Fruit fly (Drosophila melanogaster) whole organism, embryonic: ENCODE results near the gene CG31883.

ENCODE experiments used
- ATbp ChIP-seq: fragments of 200-800 bp; sonication (Bioruptor generic); optimal IDR thresholded peaks from 2 replicates; lab custom pipeline; 2017; ENCODE audit warnings: missing biosample characterization, mild to moderate bottlenecking, missing genetic modification characterization, missing genetic modification reagents
- Ada2b ChIP-seq: fragments of 200-800 bp; sonication (Bioruptor generic); IDR thresholded peaks from 2 replicates; pipeline ENCODE4 v1.3.6; 2022; ENCODE audit warnings: missing biosample characterization, missing genetic modification characterization
- Antp ChIP-seq: fragments of 200-800 bp; sonication (Bioruptor generic); optimal IDR thresholded peaks from 3 replicates; lab custom pipeline; 2016; ENCODE audit warnings: missing biosample characterization, missing genetic modification characterization
- Bdp1 ChIP-seq: fragments of 200-800 bp; sonication (Bioruptor generic); optimal IDR thresholded peaks from 3 replicates; lab custom pipeline; 2016; ENCODE audit warnings: missing biosample characterization, missing genetic modification characterization
- CG10431 ChIP-seq: fragments of 200-800 bp; sonication (Bioruptor generic); optimal IDR thresholded peaks from 3 replicates; lab custom pipeline; 2018; ENCODE audit warnings: missing biosample characterization, mild to moderate bottlenecking, missing genetic modification characterization
- CG10959 ChIP-seq: fragments of 200-800 bp; sonication (Bioruptor generic); IDR thresholded peaks from 2 replicates; pipeline ENCODE4 v1.3.6; 2022; ENCODE audit warnings: missing biosample characterization, missing genetic modification characterization
- CG12155 ChIP-seq: fragments of 200-800 bp; sonication (Bioruptor generic); optimal IDR thresholded peaks from 3 replicates; lab custom pipeline; 2016; ENCODE audit warnings: missing biosample characterization, missing genetic modification characterization
- CG13424 ChIP-seq: fragments of 200-800 bp; sonication (Bioruptor generic); optimal IDR thresholded peaks from 2 replicates; lab custom pipeline; 2019; ENCODE audit warnings: missing biosample characterization, mild to moderate bottlenecking, missing genetic modification characterization, moderate library complexity
- CG14860 ChIP-seq: fragments of 200-800 bp; sonication (Bioruptor generic); IDR thresholded peaks from 3 replicates; pipeline ENCODE4 v1.3.6; 2022; ENCODE audit warnings: missing biosample characterization, missing genetic modification characterization; ENCODE audit not compliant: partially characterized antibody
- CG17612 ChIP-seq: fragments of 200-800 bp; sonication (Bioruptor generic); IDR thresholded peaks from 2 replicates; pipeline ENCODE4 v1.3.6; 2022; ENCODE audit warnings: missing biosample characterization, missing genetic modification characterization
- CG18262 ChIP-seq: fragments of 200-800 bp; optimal IDR thresholded peaks from 3 replicates; lab custom pipeline; 2019; ENCODE audit warnings: missing biosample characterization, mild to moderate bottlenecking, missing genetic modification characterization, moderate library complexity
- CG32772 ChIP-seq: fragments of 200-800 bp; sonication (Bioruptor generic); IDR thresholded peaks from 2 replicates; pipeline ENCODE4 v1.3.6; 2022; ENCODE audit warnings: missing biosample characterization, missing genetic modification characterization
- CG42726 ChIP-seq: fragments of 200-800 bp; sonication (Bioruptor generic); IDR thresholded peaks from 2 replicates; pipeline ENCODE4 v1.3.6; 2022; ENCODE audit warnings: missing biosample characterization, missing genetic modification characterization; ENCODE audit not compliant: partially characterized antibody
- CG5953 ChIP-seq: fragments of 200-800 bp; sonication (Bioruptor generic); IDR thresholded peaks from 2 replicates; pipeline ENCODE4 v1.3.6; 2022; ENCODE audit warnings: missing biosample characterization, missing genetic modification characterization
- CG6175 ChIP-seq: fragments of 200-800 bp; sonication (Bioruptor generic); IDR thresholded peaks from 3 replicates; pipeline ENCODE4 v1.3.6; 2022; ENCODE audit warnings: missing biosample characterization, missing genetic modification characterization
- CG6791 ChIP-seq: fragments of 200-800 bp; sonication (Bioruptor generic); IDR thresholded peaks from 3 replicates; pipeline ENCODE4 v1.3.6; 2022; ENCODE audit warnings: missing biosample characterization, missing genetic modification characterization; ENCODE audit not compliant: partially characterized antibody
- CG7928 ChIP-seq: fragments of 200-800 bp; sonication (Bioruptor generic); optimal IDR thresholded peaks from 2 replicates; lab custom pipeline; 2017; ENCODE audit warnings: missing biosample characterization, mild to moderate bottlenecking, missing genetic modification characterization
- CG7963 ChIP-seq: fragments of 200-800 bp; sonication (Bioruptor generic); IDR thresholded peaks from 3 replicates; pipeline ENCODE4 v1.3.6; 2022; ENCODE audit warnings: missing biosample characterization, missing genetic modification characterization; ENCODE audit not compliant: partially characterized antibody
- CG9437 ChIP-seq: fragments of 200-800 bp; sonication (Bioruptor generic); optimal IDR thresholded peaks from 2 replicates; lab custom pipeline; 2018; ENCODE audit warnings: missing biosample characterization, mild to moderate bottlenecking, missing genetic modification characterization
- Doc3 ChIP-seq: fragments of 200-800 bp; sonication (Bioruptor generic); IDR thresholded peaks from 3 replicates; pipeline ENCODE4 v1.3.6; 2022; ENCODE audit warnings: missing biosample characterization, missing genetic modification characterization; ENCODE audit not compliant: partially characterized antibody
- Dref ChIP-seq: fragments of 200-800 bp; sonication (Bioruptor generic); IDR thresholded peaks from 2 replicates; pipeline ENCODE4 v1.3.6; 2022; ENCODE audit warnings: missing biosample characterization, missing genetic modification characterization
- Elba2 ChIP-seq: fragments of 200-800 bp; sonication (Bioruptor generic); optimal IDR thresholded peaks from 3 replicates; lab custom pipeline; 2016; ENCODE audit warnings: missing biosample characterization, missing genetic modification characterization
- Ets97D ChIP-seq: fragments of 200-800 bp; sonication (Bioruptor generic); optimal IDR thresholded peaks from 3 replicates; lab custom pipeline; 2016; ENCODE audit warnings: missing biosample characterization, missing genetic modification characterization
- HLHmδ ChIP-seq: fragments of 200-800 bp; sonication (Bioruptor generic); optimal IDR thresholded peaks from 2 replicates; lab custom pipeline; 2018; ENCODE audit warnings: missing biosample characterization, mild to moderate bottlenecking, missing genetic modification characterization, moderate library complexity
- Hr78 ChIP-seq, 2 experiments: fragments of 200-800 bp in 1 of 2; fragments of >200 bp in 1 of 2; sonication (Bioruptor generic) in 1 of 2; optimal IDR thresholded peaks; 2 replicates each; lab custom pipeline; 2017 to 2019; ENCODE audit warnings: missing biosample characterization in 2 of 2, missing genetic modification characterization in 2 of 2, mild to moderate bottlenecking in 1 of 2, moderate library complexity in 1 of 2
- Kr ChIP-seq: fragments of 200-800 bp; sonication (Bioruptor generic); optimal IDR thresholded peaks from 2 replicates; lab custom pipeline; 2017; ENCODE audit warnings: missing biosample characterization, mild to moderate bottlenecking, missing genetic modification characterization
- Lhr ChIP-seq: fragments of 200-800 bp; sonication (Bioruptor generic); optimal IDR thresholded peaks from 3 replicates; lab custom pipeline; 2017; ENCODE audit warnings: mild to moderate bottlenecking, missing biosample characterization, missing genetic modification reagents, missing genetic modification characterization
- MTF-1 ChIP-seq: fragments of 200-800 bp; sonication (Bioruptor generic); optimal IDR thresholded peaks from 2 replicates; lab custom pipeline; 2018; ENCODE audit warnings: missing biosample characterization, mild to moderate bottlenecking, missing genetic modification characterization, borderline replicate concordance
- Neu2 ChIP-seq: fragments of 200-800 bp; sonication (Bioruptor generic); optimal IDR thresholded peaks from 3 replicates; lab custom pipeline; 2016; ENCODE audit warnings: missing biosample characterization, missing genetic modification characterization, borderline replicate concordance
- Ptx1 ChIP-seq: fragments of 200-800 bp; sonication (Bioruptor generic); IDR thresholded peaks from 2 replicates; pipeline ENCODE4 v1.3.6; 2022; ENCODE audit warnings: missing biosample characterization, missing genetic modification characterization
- Side ChIP-seq: fragments of 200-800 bp; sonication (Bioruptor generic); optimal IDR thresholded peaks from 2 replicates; lab custom pipeline; 2016; ENCODE audit warnings: missing biosample characterization, missing genetic modification characterization
- Sry-β ChIP-seq: fragments of 200-800 bp; sonication (Bioruptor generic); optimal IDR thresholded peaks from 2 replicates; lab custom pipeline; 2018; ENCODE audit warnings: missing biosample characterization, mild to moderate bottlenecking, missing genetic modification characterization, moderate library complexity
- ase ChIP-seq: fragments of 200-800 bp; sonication (Bioruptor generic); IDR thresholded peaks from 3 replicates; pipeline ENCODE4 v1.3.6; 2022; ENCODE audit warnings: missing biosample characterization, missing genetic modification characterization
- az2 ChIP-seq: fragments of 200-800 bp; sonication (Bioruptor generic); optimal IDR thresholded peaks from 3 replicates; lab custom pipeline; 2016; ENCODE audit warnings: missing biosample characterization, missing genetic modification characterization
- btn ChIP-seq: fragments of 200-800 bp; sonication (Bioruptor generic); optimal IDR thresholded peaks from 2 replicates; lab custom pipeline; 2016; ENCODE audit warnings: missing biosample characterization, missing genetic modification characterization
- chinmo ChIP-seq: fragments of 200-800 bp; sonication (Bioruptor generic); IDR thresholded peaks from 4 replicates; pipeline ENCODE4 v1.3.6; 2022; ENCODE audit warnings: missing biosample characterization, missing genetic modification characterization; ENCODE audit not compliant: partially characterized antibody
- dan ChIP-seq: fragments of 200-800 bp; sonication (Bioruptor generic); IDR thresholded peaks from 2 replicates; pipeline ENCODE4 v1.3.6; 2022; ENCODE audit warnings: missing biosample characterization, missing genetic modification characterization
- dati ChIP-seq: fragments of 200-800 bp; sonication (Bioruptor generic); IDR thresholded peaks from 2 replicates; pipeline ENCODE4 v1.3.6; 2022; ENCODE audit warnings: missing biosample characterization, missing genetic modification characterization
- dm ChIP-seq: fragments of 200-800 bp; sonication (Bioruptor generic); optimal IDR thresholded peaks from 3 replicates; lab custom pipeline; 2016; ENCODE audit warnings: missing biosample characterization, missing genetic modification characterization
- grn ChIP-seq: fragments of 200-800 bp; sonication (Bioruptor generic); optimal IDR thresholded peaks from 3 replicates; lab custom pipeline; 2017; ENCODE audit warnings: missing biosample characterization, missing genetic modification characterization
- ken ChIP-seq: fragments of 200-800 bp; sonication (Bioruptor generic); IDR thresholded peaks from 3 replicates; pipeline ENCODE4 v1.3.6; 2022; ENCODE audit warnings: missing biosample characterization, missing genetic modification characterization
- kni ChIP-seq: fragments of 200-800 bp; sonication (Bioruptor generic); optimal IDR thresholded peaks from 3 replicates; lab custom pipeline; 2017; ENCODE audit warnings: mild to moderate bottlenecking, missing biosample characterization, missing genetic modification reagents, missing genetic modification characterization
- oc ChIP-seq: fragments of 200-800 bp; sonication (Bioruptor generic); optimal IDR thresholded peaks from 2 replicates; lab custom pipeline; 2018; ENCODE audit warnings: missing biosample characterization, mild to moderate bottlenecking, missing genetic modification characterization, moderate library complexity
- odd ChIP-seq: fragments of 200-800 bp; sonication (Bioruptor generic); optimal IDR thresholded peaks from 2 replicates; lab custom pipeline; 2017; ENCODE audit warnings: missing biosample characterization, mild to moderate bottlenecking, missing genetic modification characterization
- pita ChIP-seq: fragments of 200-800 bp; sonication (Bioruptor generic); optimal IDR thresholded peaks from 2 replicates; lab custom pipeline; 2017; ENCODE audit warnings: missing biosample characterization, mild to moderate bottlenecking, missing genetic modification characterization
- run ChIP-seq: fragments of 200-800 bp; sonication (Bioruptor generic); optimal IDR thresholded peaks from 3 replicates; lab custom pipeline; 2018; ENCODE audit warnings: missing biosample characterization, mild to moderate bottlenecking, missing genetic modification characterization
- sr ChIP-seq: fragments of 200-800 bp; sonication (Bioruptor generic); IDR thresholded peaks from 3 replicates; pipeline ENCODE4 v1.3.6; 2022; ENCODE audit warnings: missing biosample characterization, missing genetic modification characterization
- ttk ChIP-seq: fragments of 200-800 bp; sonication (Bioruptor generic); IDR thresholded peaks from 2 replicates; pipeline ENCODE4 v2.1.2; 2022; ENCODE audit warnings: missing biosample characterization, missing genetic modification characterization
- zf30C ChIP-seq: fragments of 200-800 bp; sonication (Bioruptor generic); optimal IDR thresholded peaks from 3 replicates; lab custom pipeline; 2018; ENCODE audit warnings: missing biosample characterization, mild to moderate bottlenecking, missing genetic modification characterization

Gene CG31883

dm6 chr2L:9496378-9497284 lies 31.7 kb upstream of the CG31883 start (continued):
- TF ChIP-seq dan (GFP tag; lab: Robert Waterston, UW) (no peak), Neu2 (GFP tag; lab: Kevin White, UChicago) (no peak), dm (GFP tag; lab: Kevin White, UChicago) (no peak), ken (GFP tag; lab: Robert Waterston, UW) (no peak), oc (tag; lab: Kevin White, UChicago) (peak; percentile 47), Ada2b (0 out of 2 replicates have a peak, but pooled peaks have one; percentile 14), odd (no peak), Ets97D (GFP tag; lab: Kevin White, UChicago) (no peak), CG32772 (GFP tag; lab: Robert Waterston, UW) (0 out of 2 replicates have a peak, but pooled peaks have one; percentile 9), grn (no peak), CG7963 (GFP tag; lab: Robert Waterston, UW) (no peak), ase (GFP tag; lab: Robert Waterston, UW) (no peak), zf30C (no peak), kni (peak; percentile 40), Kr (GFP tag; lab: Kevin White, UChicago) (no peak), Hr78 (GFP tag; optimal IDR thresholded peaks at IDR 0.05; lab: Kevin White, UChicago) (no peak), HLHmδ (GFP tag; lab: Kevin White, UChicago) (no peak), Antp (GFP tag; lab: Kevin White, UChicago) (no peak), CG9437 (GFP tag; lab: Kevin White, UChicago) (no peak), Bdp1 (GFP tag; lab: Kevin White, UChicago) (no peak), CG10959 (GFP tag; lab: Robert Waterston, UW) (no peak), CG6175 (GFP tag; lab: Robert Waterston, UW) (no peak), btn (no peak), CG12155 (GFP tag; lab: Kevin White, UChicago) (no peak), CG7928 (GFP tag; lab: Kevin White, UChicago) (no peak), az2 (GFP tag; lab: Kevin White, UChicago) (peak; percentile 28), Dref (GFP tag; lab: Robert Waterston, UW) (no peak), Doc3 (GFP tag; lab: Robert Waterston, UW) (no peak), Elba2 (GFP tag; lab: Kevin White, UChicago) (no peak), CG42726 (GFP tag; lab: Robert Waterston, UW) (no peak), CG5953 (GFP tag; lab: Robert Waterston, UW) (no peak), MTF-1 (no peak), ttk (GFP tag; lab: Robert Waterston, UW) (no peak), ATbp (GFP tag; lab: Kevin White, UChicago) (no peak), dati (GFP tag; lab: Robert Waterston, UW) (no peak), Sry-β (GFP tag; lab: Kevin White, UChicago) (no peak), Side (GFP tag; lab: Kevin White, UChicago) (no peak), sr (GFP tag; lab: Robert Waterston, UW) (peak; percentile 33; the same call in 1 of the 3 replicates), run (tag; lab: Kevin White, UChicago) (no peak), CG10431 (GFP tag; lab: Kevin White, UChicago) (no peak), CG18262 (tag; lab: Kevin White, UChicago) (peak; percentile 43), CG14860 (GFP tag; lab: Robert Waterston, UW) (no peak), CG17612 (GFP tag; lab: Robert Waterston, UW) (no peak), CG6791 (GFP tag; lab: Robert Waterston, UW) (no peak), pita (GFP tag; lab: Kevin White, UChicago) (no peak), CG13424 (tag; lab: Kevin White, UChicago) (no peak), Ptx1 (GFP tag; lab: Robert Waterston, UW) (peak; percentile 41), Lhr (GFP tag; lab: Kevin White, UChicago) (no peak), chinmo (peak; percentile 97)
